Fruit fly (Drosophila melanogaster): Measurements from ENCODE around the gene if.
A peak's percentile ranks its signal among the peaks of the same experiment; 100 is the strongest.

The if gene

dm6 chrX:16813226-16813625 lies 30.0 kb upstream of the if start (continued):
- TF ChIP-seq CG9609 (GFP tag; optimal IDR thresholded peaks at IDR 0.05) (no peak), salm (tag; optimal IDR thresholded peaks at IDR 0.05) (no peak), CG6654 (GFP tag; optimal IDR thresholded peaks at IDR 0.05) (no peak), hth (optimal IDR thresholded peaks at IDR 0.05) (no peak), fd102C (GFP tag; optimal IDR thresholded peaks at IDR 0.05) (no peak), vvl (GFP tag; IDR thresholded peaks at IDR 0.05) (0 out of 2 replicates have a peak, but pooled peaks have one; percentile 14), CG12219 (GFP tag; optimal IDR thresholded peaks at IDR 0.05) (no peak), CG11560 (tag; IDR thresholded peaks at IDR 0.05) (no peak), ftz-f1 (GFP tag; optimal IDR thresholded peaks at IDR 0.05) (no peak), CG7963 (GFP tag; IDR thresholded peaks at IDR 0.05; ENCODE audit: partially characterized antibody) (no peak), Dad (GFP tag; optimal IDR thresholded peaks at IDR 0.05) (no peak), CG34422 (GFP tag; IDR thresholded peaks at IDR 0.05) (0 out of 3 replicates have a peak, but pooled peaks have one; percentile 21), B-H1 (GFP tag; IDR thresholded peaks at IDR 0.05) (no peak), CG6689 (GFP tag; IDR thresholded peaks at IDR 0.05) (peak; percentile 57), YL-1 (GFP tag; optimal IDR thresholded peaks at IDR 0.05) (no peak), fru (optimal IDR thresholded peaks at IDR 0.05) (no peak), CG4282 (GFP tag; optimal IDR thresholded peaks at IDR 0.05) (no peak), CG11723 (GFP tag; optimal IDR thresholded peaks at IDR 0.05) (no peak), lilli (GFP tag; optimal IDR thresholded peaks at IDR 0.05) (no peak), HLHmδ (GFP tag; optimal IDR thresholded peaks at IDR 0.05) (no peak), CG32532 (GFP tag; IDR thresholded peaks at IDR 0.05) (no peak), az2 (GFP tag; optimal IDR thresholded peaks at IDR 0.05) (no peak), CG16863 (GFP tag; optimal IDR thresholded peaks at IDR 0.05) (no peak), CG9215 (GFP tag; IDR thresholded peaks at IDR 0.05) (no peak), Nf-YB (GFP tag; optimal IDR thresholded peaks at IDR 0.05) (no peak), gcm (GFP tag; optimal IDR thresholded peaks at IDR 0.05) (no peak), p53 (GFP tag; optimal IDR thresholded peaks at IDR 0.05) (no peak), CG31224 (GFP tag; IDR thresholded peaks at IDR 0.05) (no peak), gsb-n (tag; optimal IDR thresholded peaks at IDR 0.05) (no peak), Mrtf (GFP tag; IDR thresholded peaks at IDR 0.05) (no peak), Mes4 (GFP tag; optimal IDR thresholded peaks at IDR 0.05) (no peak), pzg (GFP tag; optimal IDR thresholded peaks at IDR 0.05) (no peak), CG31388 (GFP tag; optimal IDR thresholded peaks at IDR 0.05) (no peak), oc (tag; optimal IDR thresholded peaks at IDR 0.05) (no peak), CG10565 (GFP tag; optimal IDR thresholded peaks at IDR 0.05) (no peak), kah (GFP tag; optimal IDR thresholded peaks at IDR 0.05) (no peak), CG4617 (GFP tag; optimal IDR thresholded peaks at IDR 0.05; ENCODE audit: borderline replicate concordance) (no peak), Elba2 (GFP tag; optimal IDR thresholded peaks at IDR 0.05) (no peak), CG13424 (tag; optimal IDR thresholded peaks at IDR 0.05) (peak; percentile 36), Ravus (GFP tag; IDR thresholded peaks at IDR 0.05) (no peak), CG18764 (GFP tag; optimal IDR thresholded peaks at IDR 0.05) (no peak), CG8765 (GFP tag; IDR thresholded peaks at IDR 0.05) (no peak), trem (tag; optimal IDR thresholded peaks at IDR 0.05) (no peak), Optix (GFP tag; IDR thresholded peaks at IDR 0.05) (no peak), CG1602 (GFP tag; optimal IDR thresholded peaks at IDR 0.05) (peak; percentile 6), nau (GFP tag; optimal IDR thresholded peaks at IDR 0.05) (no peak), crol (GFP tag; IDR thresholded peaks at IDR 0.05) (no peak), CG9817 (tag; optimal IDR thresholded peaks at IDR 0.05) (no peak), Dref (GFP tag; IDR thresholded peaks at IDR 0.05) (no peak), CG9797 (GFP tag; optimal IDR thresholded peaks at IDR 0.05) (no peak), esg (GFP tag; conservative IDR thresholded peaks at IDR 0.05) (no peak), MTF-1 (GFP tag; optimal IDR thresholded peaks at IDR 0.05; ENCODE audit: borderline replicate concordance) (no peak), CG14860 (GFP tag; IDR thresholded peaks at IDR 0.05; ENCODE audit: partially characterized antibody) (no peak)
